Worm (Caenorhabditis elegans) whole organism, midembryonic: Measurements from ENCODE around the gene hcp-3.

Experiments used
- T22C8.4 ChIP-seq: fragments of 200-800 bp; sonication (Bioruptor generic); IDR thresholded peaks from 2 replicates; pipeline ENCODE4 v1.3.6; 2022; ENCODE audit warnings: missing genetic modification characterization, missing compliant biosample characterization
- cog-1 ChIP-seq: sonication (generic microtip); optimal IDR thresholded peaks from 2 replicates; lab custom pipeline; 2016; ENCODE audit warnings: missing genetic modification characterization, missing compliant biosample characterization
- flt-1 ChIP-seq: fragments of 200-800 bp; sonication (Bioruptor generic); IDR thresholded peaks from 2 replicates; pipeline ENCODE4 v1.3.6; 2022; ENCODE audit warnings: missing genetic modification characterization, missing compliant biosample characterization
- klf-2 ChIP-seq: fragments of 200-800 bp; sonication (Bioruptor generic); conservative IDR thresholded peaks from 2 replicates; pipeline ENCODE4 v1.3.6; 2022; ENCODE audit warnings: missing genetic modification reagents, missing genetic modification characterization, missing compliant biosample characterization
- med-1 ChIP-seq: sonication (generic microtip); optimal IDR thresholded peaks from 2 replicates; lab custom pipeline; 2017; ENCODE audit warnings: missing genetic modification characterization, mild to moderate bottlenecking, missing compliant biosample characterization, antibody characterized with exemption, missing genetic modification reagents; ENCODE audit not compliant: insufficient read depth
- ztf-23 ChIP-seq: fragments of 200-800 bp; sonication (Bioruptor generic); IDR thresholded peaks from 2 replicates; pipeline ENCODE4 v1.3.6; 2022; ENCODE audit warnings: missing genetic modification reagents, missing genetic modification characterization, missing compliant biosample characterization

DNA sequence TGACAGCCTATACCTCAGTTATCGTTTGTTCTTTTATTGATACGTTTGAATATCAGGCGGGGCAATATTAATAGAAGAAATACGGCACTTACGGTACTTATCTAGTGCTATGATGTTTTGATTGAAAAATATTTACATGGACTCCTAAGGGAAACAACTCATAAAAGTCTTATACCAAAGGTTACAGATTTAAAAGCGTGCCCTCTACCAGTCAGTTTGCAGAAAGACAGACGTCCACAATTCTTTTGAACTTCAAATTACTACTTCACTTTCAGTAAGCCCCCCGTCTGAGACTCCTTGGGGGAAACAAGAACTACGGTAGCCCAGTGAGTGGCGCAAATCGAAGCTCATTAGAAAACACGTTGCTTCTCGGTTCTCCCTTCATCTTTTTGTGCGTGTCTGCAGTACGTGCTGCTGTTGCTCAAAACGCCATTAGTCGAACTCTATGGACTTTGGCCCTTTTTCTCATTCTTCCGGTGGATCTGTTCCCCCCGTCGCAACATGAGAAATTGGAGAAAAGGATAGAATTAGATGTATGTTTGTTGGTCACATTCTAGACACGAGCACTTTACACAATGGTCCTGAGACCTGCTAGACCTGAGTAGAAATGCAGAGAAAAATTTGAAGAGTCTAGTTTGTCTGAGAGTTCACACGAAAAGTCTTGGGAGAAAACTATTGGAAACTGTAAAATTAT is 46.1 kb upstream of the hcp-3 start:
- TF ChIP-seq cog-1 (tag; lab: Kevin White, UChicago) = no peak
- TF ChIP-seq flt-1 (GFP tag; lab: Robert Waterston, UW) = no peak
- no peak for TF ChIP-seq med-1 (GFP tag; lab: Kevin White, UChicago)
- TF ChIP-seq klf-2 (GFP tag; lab: Robert Waterston, UW) = no peak
- no peak for TF ChIP-seq T22C8.4 (GFP tag; lab: Robert Waterston, UW)
- no peak for TF ChIP-seq ztf-23
